Worm (Caenorhabditis elegans) whole organism, midembryonic: ENCODE data around the gene rad-54.L2.

ENCODE experiments used
- klf-2 ChIP-seq: fragments of 200-800 bp; sonication (Bioruptor generic); conservative IDR thresholded peaks from 2 replicates; pipeline ENCODE4 v1.3.6; 2022; ENCODE audit warnings: missing genetic modification reagents, missing genetic modification characterization, missing compliant biosample characterization
- med-1 ChIP-seq: sonication (generic microtip); optimal IDR thresholded peaks from 2 replicates; lab custom pipeline; 2017; ENCODE audit warnings: missing genetic modification characterization, mild to moderate bottlenecking, missing compliant biosample characterization, antibody characterized with exemption, missing genetic modification reagents; ENCODE audit not compliant: insufficient read depth
- tab-1 ChIP-seq: fragments of 200-800 bp; sonication (Bioruptor generic); IDR thresholded peaks from 2 replicates; pipeline ENCODE4 v1.3.6; 2022; ENCODE audit warnings: missing genetic modification characterization, missing compliant biosample characterization

ce11 chrIV:8848983-8849382, 44.9 kb upstream of the rad-54.L2 start:
- TF ChIP-seq klf-2 (GFP tag; lab: Robert Waterston, UW): no peak
- TF ChIP-seq med-1 (GFP tag; lab: Kevin White, UChicago): no peak
- no peak for TF ChIP-seq tab-1
